Fruit fly (Drosophila melanogaster): Measurements from ENCODE around the gene GMF.

The GMF gene

dm6 chr2L:16315027-16315426 is 12.3 kb upstream of the GMF start (continued):
- TF ChIP-seq Vsx1 (GFP tag; optimal IDR thresholded peaks at IDR 0.05) (no peak), Aef1 (GFP tag; IDR thresholded peaks at IDR 0.05) (no peak), sug (tag; optimal IDR thresholded peaks at IDR 0.05) (peak; percentile 81), CG6254 (GFP tag; optimal IDR thresholded peaks at IDR 0.05) (no peak), CG2678 (tag; optimal IDR thresholded peaks at IDR 0.05) (peak; percentile 28), CG7357 (GFP tag; IDR thresholded peaks at IDR 0.05) (no peak), peb (GFP tag; IDR thresholded peaks at IDR 0.05) (no peak), Rfx (GFP tag; IDR thresholded peaks at IDR 0.05) (peak; percentile 36; the same call in 1 of the 2 replicates), Camta (GFP tag; optimal IDR thresholded peaks at IDR 0.05) (no peak), CG13624 (GFP tag; optimal IDR thresholded peaks at IDR 0.05) (no peak), NK7.1 (GFP tag; optimal IDR thresholded peaks at IDR 0.05) (no peak), eyg (GFP tag; optimal IDR thresholded peaks at IDR 0.05) (no peak), crol (GFP tag; IDR thresholded peaks at IDR 0.05) (peak; percentile 92), gfzf (GFP tag; optimal IDR thresholded peaks at IDR 0.05) (no peak), pfk (GFP tag; optimal IDR thresholded peaks at IDR 0.05) (peak; percentile 25), MTF-1 (GFP tag; optimal IDR thresholded peaks at IDR 0.05; ENCODE audit: borderline replicate concordance) (no peak), Bgb (GFP tag; IDR thresholded peaks at IDR 0.05; ENCODE audit: partially characterized antibody) (peak; percentile 51; the same call in 1 of the 2 replicates), danr (GFP tag; IDR thresholded peaks at IDR 0.05) (no peak), ERR (GFP tag; optimal IDR thresholded peaks at IDR 0.05) (no peak), H15 (GFP tag; IDR thresholded peaks at IDR 0.05) (no peak), CG9215 (GFP tag; IDR thresholded peaks at IDR 0.05) (no peak), CG3995 (GFP tag; optimal IDR thresholded peaks at IDR 0.05) (no peak), wek (GFP tag; optimal IDR thresholded peaks at IDR 0.05) (no peak), pita (GFP tag; optimal IDR thresholded peaks at IDR 0.05) (no peak), CG3726 (GFP tag; IDR thresholded peaks at IDR 0.05) (no peak), cwo (GFP tag; optimal IDR thresholded peaks at IDR 0.05) (peak; percentile 27), GATAe (GFP tag; conservative IDR thresholded peaks at IDR 0.05) (no peak), fd96Cb (tag; optimal IDR thresholded peaks at IDR 0.05) (no peak), CG10321 (GFP tag; IDR thresholded peaks at IDR 0.05) (no peak), ato (GFP tag; IDR thresholded peaks at IDR 0.05; ENCODE audit: partially characterized antibody) (no peak), bcd (GFP tag; optimal IDR thresholded peaks at IDR 0.05) (no peak), CG2120 (GFP tag; optimal IDR thresholded peaks at IDR 0.05) (peak; percentile 2), Taf1 (GFP tag; IDR thresholded peaks at IDR 0.05) (no peak), dan (GFP tag; IDR thresholded peaks at IDR 0.05) (no peak), nau (GFP tag; optimal IDR thresholded peaks at IDR 0.05) (no peak), CG31365 (tag; optimal IDR thresholded peaks at IDR 0.05) (no peak), kah (GFP tag; optimal IDR thresholded peaks at IDR 0.05) (no peak), phol (tag; optimal IDR thresholded peaks at IDR 0.05) (no peak), fd102C (GFP tag; optimal IDR thresholded peaks at IDR 0.05) (no peak), hkb (optimal IDR thresholded peaks at IDR 0.05) (no peak), hkb (GFP tag; IDR thresholded peaks at IDR 0.05) (peak; percentile 25; the same call in 1 of the 2 replicates), pan (optimal IDR thresholded peaks at IDR 0.05) (no peak), pan (GFP tag; optimal IDR thresholded peaks at IDR 0.05 in 1 of 2, IDR thresholded peaks at IDR 0.05 in 1 of 2) (peak in 1 of 2 experiments; percentile 12), nom (GFP tag; optimal IDR thresholded peaks at IDR 0.05) (peak; percentile 78), Dp (GFP tag; optimal IDR thresholded peaks at IDR 0.05) (no peak), CG10565 (GFP tag; optimal IDR thresholded peaks at IDR 0.05) (no peak), CG4328 (GFP tag; optimal IDR thresholded peaks at IDR 0.05) (no peak), Scr (GFP tag; IDR thresholded peaks at IDR 0.05; ENCODE audit: partially characterized antibody) (no peak), bigmax (GFP tag; optimal IDR thresholded peaks at IDR 0.05) (no peak), Dref (GFP tag; IDR thresholded peaks at IDR 0.05) (no peak), lbe (GFP tag; optimal IDR thresholded peaks at IDR 0.05) (peak; percentile 3), CG31441 (GFP tag; IDR thresholded peaks at IDR 0.05) (no peak)

Data from whole organism, embryonic.